Worm (Caenorhabditis elegans) whole organism, L4 larva: ENCODE measurements around the gene pigt-1.

Experiments
- D1046.2 ChIP-seq: fragments of 200-800 bp; sonication (Bioruptor generic); IDR thresholded peaks from 2 replicates; pipeline ENCODE4 v1.3.6; 2022; ENCODE audit warnings: missing genetic modification characterization, missing compliant biosample characterization
- F44E2.7 ChIP-seq: fragments of 200-800 bp; sonication (Bioruptor generic); IDR thresholded peaks from 2 replicates; pipeline ENCODE4 v2.1.2; 2022; ENCODE audit warnings: missing genetic modification characterization, missing compliant biosample characterization
- R02D3.7 ChIP-seq: fragments of 150-350 bp; sonication (generic microtip); optimal IDR thresholded peaks from 3 replicates; lab custom pipeline; 2014; ENCODE audit warnings: missing biosample characterization, missing genetic modification characterization
- T26A8.4 ChIP-seq: fragments of 200-800 bp; sonication (Bioruptor generic); IDR thresholded peaks from 2 replicates; pipeline ENCODE4 v1.3.6; 2022; ENCODE audit warnings: missing genetic modification characterization, missing compliant biosample characterization
- Y105C5A.15 ChIP-seq: fragments of 200-800 bp; sonication (Bioruptor generic); IDR thresholded peaks from 2 replicates; pipeline ENCODE4 v1.3.6; 2022; ENCODE audit warnings: missing genetic modification characterization, missing compliant biosample characterization
- ZK337.2 ChIP-seq: fragments of 200-800 bp; sonication (Bioruptor generic); IDR thresholded peaks from 2 replicates; pipeline ENCODE4 v1.3.6; 2022; ENCODE audit warnings: missing genetic modification reagents, missing genetic modification characterization, missing compliant biosample characterization
- aha-1 ChIP-seq: fragments of 150-350 bp; peaks from one replicate; lab custom pipeline; 2014; ENCODE audit warnings: missing biosample characterization, missing genetic modification characterization
- ama-1 ChIP-seq: fragments of 150-350 bp; optimal IDR thresholded peaks from 2 replicates; lab custom pipeline; 2014; ENCODE audit warnings: inconsistent platforms, mixed read lengths
- ceh-20 ChIP-seq: fragments of 200-800 bp; sonication (Bioruptor generic); IDR thresholded peaks from 2 replicates; pipeline ENCODE4 v1.3.6; 2022; ENCODE audit warnings: missing genetic modification reagents, missing genetic modification characterization, missing compliant biosample characterization
- ceh-28 ChIP-seq: fragments of 150-350 bp; optimal IDR thresholded peaks from 2 replicates; lab custom pipeline; 2014; ENCODE audit warnings: missing biosample characterization, missing genetic modification reagents, missing genetic modification characterization
- ces-1 ChIP-seq: fragments of 150-350 bp; sonication (generic microtip); optimal IDR thresholded peaks from 4 replicates; lab custom pipeline; 2014; ENCODE audit warnings: missing biosample characterization, missing genetic modification reagents, missing genetic modification characterization
- cey-2 ChIP-seq: sonication (generic microtip); optimal IDR thresholded peaks from 3 replicates; lab custom pipeline; 2017; ENCODE audit warnings: missing genetic modification characterization, mild to moderate bottlenecking, missing compliant biosample characterization, antibody characterized with exemption, borderline replicate concordance; ENCODE audit not compliant: insufficient read depth
- daf-12 ChIP-seq: fragments of 150-350 bp; optimal IDR thresholded peaks from 2 replicates; lab custom pipeline; 2014; ENCODE audit warnings: missing biosample characterization, missing genetic modification reagents, missing genetic modification characterization
- daf-16 ChIP-seq, 3 experiments: sonication (generic microtip); optimal IDR thresholded peaks; 2 replicates each; lab custom pipeline; 2016 to 2017; ENCODE audit warnings: missing genetic modification characterization in 3 of 3, missing genetic modification reagents in 3 of 3, mild to moderate bottlenecking in 2 of 3, missing compliant biosample characterization in 2 of 3, missing biosample characterization in 1 of 3, moderate library complexity in 1 of 3
- daf-8 ChIP-seq: fragments of 200-800 bp; sonication (Bioruptor generic); IDR thresholded peaks from 2 replicates; pipeline ENCODE4 v1.3.6; 2022; ENCODE audit warnings: missing genetic modification characterization, missing compliant biosample characterization
- dmd-6 ChIP-seq: fragments of 200-800 bp; sonication (Bioruptor generic); IDR thresholded peaks from 2 replicates; pipeline ENCODE4 v1.3.6; 2022; ENCODE audit warnings: missing genetic modification reagents, missing genetic modification characterization, missing compliant biosample characterization
- dve-1 ChIP-seq: sonication (generic microtip); optimal IDR thresholded peaks from 2 replicates; lab custom pipeline; 2017; ENCODE audit warnings: antibody characterized with exemption, mild to moderate bottlenecking, missing genetic modification characterization, missing compliant biosample characterization; ENCODE audit not compliant: insufficient read depth
- fkh-10 ChIP-seq: fragments of 150-350 bp; optimal IDR thresholded peaks from 2 replicates; lab custom pipeline; 2014; ENCODE audit warnings: missing biosample characterization, missing genetic modification reagents, missing genetic modification characterization
- gei-8 ChIP-seq: fragments of 200-800 bp; sonication (Bioruptor generic); optimal IDR thresholded peaks from 2 replicates; lab custom pipeline; 2018; ENCODE audit warnings: mild to moderate bottlenecking, missing genetic modification characterization, missing compliant biosample characterization
- hif-1 ChIP-seq, 2 experiments: sonication (generic microtip); optimal IDR thresholded peaks; 2 replicates each; lab custom pipeline; 2016 to 2017; ENCODE audit warnings: missing compliant biosample characterization in 2 of 2, missing genetic modification characterization in 2 of 2, missing genetic modification reagents in 2 of 2, missing genotype in 2 of 2, mild to moderate bottlenecking in 1 of 2
- hlh-11 ChIP-seq: fragments of 200-800 bp; sonication (Bioruptor generic); optimal IDR thresholded peaks from 2 replicates; lab custom pipeline; 2018; ENCODE audit warnings: mild to moderate bottlenecking, missing genetic modification characterization, missing compliant biosample characterization
- hlh-30 ChIP-seq: sonication (generic microtip); optimal IDR thresholded peaks from 2 replicates; lab custom pipeline; 2017; ENCODE audit warnings: antibody characterized with exemption, mild to moderate bottlenecking, missing genetic modification characterization, missing compliant biosample characterization; ENCODE audit not compliant: insufficient read depth
- jun-1 ChIP-seq: fragments of 150-350 bp; optimal IDR thresholded peaks from 2 replicates; lab custom pipeline; 2014; ENCODE audit warnings: missing biosample characterization, missing genetic modification reagents, missing genetic modification characterization
- lin-38 ChIP-seq: fragments of 200-800 bp; sonication (Bioruptor generic); IDR thresholded peaks from 2 replicates; pipeline ENCODE4 v1.3.6; 2022; ENCODE audit warnings: missing genetic modification reagents, missing genetic modification characterization, missing compliant biosample characterization
- lin-39 ChIP-seq: fragments of 150-350 bp; optimal IDR thresholded peaks from 2 replicates; lab custom pipeline; 2014; ENCODE audit warnings: missing biosample characterization, missing genetic modification reagents, missing genetic modification characterization
- lsy-2 ChIP-seq, 2 experiments: fragments of 150-350 bp in 1 of 2; sonication (generic microtip) in 1 of 2; optimal IDR thresholded peaks; 2 replicates each; lab custom pipeline; 2014 to 2017; ENCODE audit warnings: missing biosample characterization in 2 of 2, missing genetic modification characterization in 2 of 2
- madf-9 ChIP-seq: fragments of 200-800 bp; sonication (Bioruptor generic); conservative IDR thresholded peaks from 2 replicates; pipeline ENCODE4 v1.3.6; 2022; ENCODE audit warnings: missing genetic modification reagents, missing genetic modification characterization, missing compliant biosample characterization
- mdl-1 ChIP-seq, 2 experiments: fragments of 150-350 bp in 1 of 2; sonication (generic microtip) in 1 of 2; optimal IDR thresholded peaks; 2 replicates each; lab custom pipeline; 2014 to 2017; ENCODE audit warnings: missing biosample characterization in 2 of 2, missing genetic modification characterization in 2 of 2
- mdt-29 ChIP-seq: fragments of 200-800 bp; sonication (Bioruptor generic); IDR thresholded peaks from 2 replicates; pipeline ENCODE4 v1.3.6; 2022; ENCODE audit warnings: missing genetic modification reagents, missing genetic modification characterization, missing compliant biosample characterization
- mep-1 ChIP-seq: fragments of 150-350 bp; sonication (generic microtip); optimal IDR thresholded peaks from 3 replicates; lab custom pipeline; 2014; ENCODE audit warnings: missing biosample characterization, missing genetic modification characterization
- mes-2 ChIP-seq: sonication (generic microtip); optimal IDR thresholded peaks from 2 replicates; lab custom pipeline; 2016; ENCODE audit warnings: missing genotype, mild to moderate bottlenecking, missing genetic modification characterization, missing compliant biosample characterization; ENCODE audit not compliant: poor library complexity, severe bottlenecking
- mxl-2 ChIP-seq: fragments of 200-800 bp; sonication (Bioruptor generic); conservative IDR thresholded peaks from 2 replicates; pipeline ENCODE4 v1.3.6; 2022; ENCODE audit warnings: missing genetic modification reagents, missing genetic modification characterization, missing compliant biosample characterization
- nhr-102 ChIP-seq: sonication (generic microtip); optimal IDR thresholded peaks from 2 replicates; lab custom pipeline; 2016; ENCODE audit warnings: mild to moderate bottlenecking, missing genetic modification characterization, moderate library complexity, missing compliant biosample characterization
- nhr-11 ChIP-seq: fragments of 150-350 bp; optimal IDR thresholded peaks from 2 replicates; lab custom pipeline; 2014; ENCODE audit warnings: missing biosample characterization, missing genetic modification characterization
- nhr-237 ChIP-seq: sonication (generic microtip); optimal IDR thresholded peaks from 2 replicates; lab custom pipeline; 2017; ENCODE audit warnings: missing biosample characterization, missing genetic modification characterization
- nhr-28 ChIP-seq: fragments of 150-350 bp; optimal IDR thresholded peaks from 2 replicates; lab custom pipeline; 2014; ENCODE audit warnings: missing biosample characterization, missing genetic modification characterization
- nhr-42 ChIP-seq: fragments of 200-800 bp; sonication (Bioruptor generic); IDR thresholded peaks from 2 replicates; pipeline ENCODE4 v1.3.6; 2022; ENCODE audit warnings: missing genetic modification characterization, missing compliant biosample characterization
- nhr-48 ChIP-seq: sonication (generic microtip); optimal IDR thresholded peaks from 2 replicates; lab custom pipeline; 2016; ENCODE audit warnings: mild to moderate bottlenecking, missing genetic modification characterization, missing compliant biosample characterization
- nhr-6 ChIP-seq: fragments of 150-350 bp; optimal IDR thresholded peaks from 2 replicates; lab custom pipeline; 2014; ENCODE audit warnings: missing biosample characterization, missing genetic modification characterization
- pqm-1 ChIP-seq: sonication (generic microtip); optimal IDR thresholded peaks from 2 replicates; lab custom pipeline; 2017; ENCODE audit warnings: missing biosample characterization, missing genetic modification characterization
- skn-1 ChIP-seq: fragments of 150-350 bp; optimal IDR thresholded peaks from 2 replicates; lab custom pipeline; 2014; ENCODE audit warnings: missing biosample characterization, missing genetic modification characterization
- snpc-4 ChIP-seq: fragments of 150-350 bp; optimal IDR thresholded peaks from 2 replicates; lab custom pipeline; 2014; ENCODE audit warnings: missing biosample characterization, missing genetic modification characterization
- spr-1 ChIP-seq: sonication (generic microtip); optimal IDR thresholded peaks from 2 replicates; lab custom pipeline; 2016; ENCODE audit warnings: mild to moderate bottlenecking, missing genetic modification characterization, missing compliant biosample characterization
- tra-1 ChIP-seq: fragments of 200-800 bp; sonication (Bioruptor generic); IDR thresholded peaks from 2 replicates; pipeline ENCODE4 v1.3.6; 2022; ENCODE audit warnings: missing genetic modification reagents, missing genetic modification characterization, missing compliant biosample characterization
- unc-62 ChIP-seq, 3 experiments: fragments of 150-350 bp in 1 of 3; sonication (generic microtip); optimal IDR thresholded peaks in 2 of 3; peaks in 1 of 3; 1 replicate in 1 of 3; 2 replicates in 2 of 3; lab custom pipeline; 2014 to 2017; ENCODE audit warnings: missing biosample characterization in 3 of 3, missing genetic modification characterization in 3 of 3, missing genetic modification reagents in 3 of 3, missing genotype in 1 of 3
- vab-7 ChIP-seq: fragments of 200-800 bp; sonication (Bioruptor generic); IDR thresholded peaks from 2 replicates; pipeline ENCODE4 v1.3.6; 2022; ENCODE audit warnings: missing genetic modification reagents, missing genetic modification characterization, missing compliant biosample characterization
- zag-1 ChIP-seq: fragments of 150-350 bp; optimal IDR thresholded peaks from 2 replicates; lab custom pipeline; 2014; ENCODE audit warnings: missing biosample characterization, missing genetic modification characterization
- zfp-2 ChIP-seq: sonication (generic microtip); optimal IDR thresholded peaks from 2 replicates; lab custom pipeline; 2016; ENCODE audit warnings: mild to moderate bottlenecking, missing genetic modification characterization, missing compliant biosample characterization
- zip-11 ChIP-seq: fragments of 200-800 bp; sonication (Bioruptor generic); IDR thresholded peaks from 2 replicates; pipeline ENCODE4 v1.3.6; 2022; ENCODE audit warnings: missing genetic modification characterization, missing compliant biosample characterization
- ztf-7 ChIP-seq: fragments of 150-350 bp; optimal IDR thresholded peaks from 2 replicates; lab custom pipeline; 2014; ENCODE audit warnings: missing biosample characterization, missing genetic modification characterization

Gene pigt-1

DNA sequence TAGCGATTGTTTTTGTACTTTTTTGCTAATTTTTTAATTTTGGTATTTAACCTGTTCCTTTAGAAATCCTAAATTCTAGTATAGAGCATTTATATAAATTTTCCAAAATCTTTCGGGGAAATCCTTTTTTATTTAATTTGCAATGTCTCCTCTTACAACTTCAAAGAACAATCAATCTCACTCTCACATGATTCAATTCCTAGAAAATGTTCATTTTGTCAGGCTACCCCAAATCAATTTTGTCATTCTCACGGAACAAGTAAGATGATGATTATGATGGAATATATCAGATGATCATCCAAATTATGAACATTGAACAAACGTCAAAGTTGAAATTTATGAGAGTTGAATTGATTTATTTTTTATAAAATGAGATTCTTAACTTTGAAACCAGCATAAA is 21.3 kb downstream of the pigt-1 start:
- TF ChIP-seq hif-1 (tag; optimal IDR thresholded peaks at IDR 0.05; lab: Kevin White, UChicago) (peak in 1 of 2 experiments; percentile 43), ces-1 (peak; percentile 70), tra-1 (GFP tag; lab: Robert Waterston, UW) (no peak), zip-11 (GFP tag; lab: Robert Waterston, UW) (no peak), Y105C5A.15 (GFP tag; lab: Robert Waterston, UW) (no peak), cey-2 (tag; lab: Kevin White, UChicago) (no peak), madf-9 (GFP tag; lab: Robert Waterston, UW) (no peak), fkh-10 (GFP tag; lab: Kevin White, UChicago) (peak; percentile 95), D1046.2 (GFP tag; lab: Robert Waterston, UW) (no peak), ZK337.2 (GFP tag; lab: Robert Waterston, UW) (no peak), daf-12 (tag; lab: Kevin White, UChicago) (no peak), jun-1 (tag; lab: Kevin White, UChicago) (no peak), nhr-48 (tag; lab: Kevin White, UChicago) (no peak), ama-1 (lab: Kevin White, UChicago) (no peak), zfp-2 (no peak), zag-1 (tag; lab: Kevin White, UChicago) (no peak), dve-1 (peak; percentile 37), unc-62 (GFP tag; optimal IDR thresholded peaks at IDR 0.05 in 1 of 2; lab: Kevin White, UChicago) (peak in 1 of 2 experiments; percentile 66), unc-62 (tag; optimal IDR thresholded peaks at IDR 0.05; lab: Kevin White, UChicago) (no peak), nhr-6 (tag; lab: Kevin White, UChicago) (no peak), gei-8 (GFP tag; lab: Kevin White, UChicago) (peak; percentile 43), mdl-1 (tag; optimal IDR thresholded peaks at IDR 0.05; lab: Kevin White, UChicago) (peak in 1 of 2 experiments; percentile 29), lin-39 (tag; lab: Kevin White, UChicago) (no peak), lin-38 (0 out of 2 replicates have a peak, but pooled peaks have one; percentile 23), R02D3.7 (tag; lab: Kevin White, UChicago) (no peak), spr-1 (tag; lab: Kevin White, UChicago) (no peak), daf-8 (GFP tag; lab: Robert Waterston, UW) (no peak), nhr-11 (tag; lab: Kevin White, UChicago) (peak; percentile 22), mes-2 (no peak), dmd-6 (GFP tag; lab: Robert Waterston, UW) (peak; percentile 65), aha-1 (tag; lab: Kevin White, UChicago) (peak; percentile 30), T26A8.4 (GFP tag; lab: Robert Waterston, UW) (peak; percentile 32; the same call in 1 of the 2 replicates), mdt-29 (GFP tag; lab: Robert Waterston, UW) (peak; percentile 31; the same call in 1 of the 2 replicates), daf-16 (GFP tag; optimal IDR thresholded peaks at IDR 0.05; lab: Kevin White, UChicago) (no peak), daf-16 (tag; optimal IDR thresholded peaks at IDR 0.05; lab: Kevin White, UChicago) (peak; percentile 22), pqm-1 (tag; lab: Kevin White, UChicago) (no peak), ztf-7 (tag; lab: Kevin White, UChicago) (peak; percentile 93), nhr-28 (tag; lab: Kevin White, UChicago) (peak; percentile 48), skn-1 (tag; lab: Kevin White, UChicago) (no peak), lsy-2 (tag; optimal IDR thresholded peaks at IDR 0.05; lab: Kevin White, UChicago) (peak in 1 of 2 experiments; percentile 76), hlh-30 (tag; lab: Kevin White, UChicago) (peak; percentile 85), F44E2.7 (GFP tag; lab: Robert Waterston, UW) (no peak), hlh-11 (tag; lab: Kevin White, UChicago) (peak; percentile 23), mxl-2 (no peak), mep-1 (tag; lab: Kevin White, UChicago) (peak; percentile 70), nhr-237 (no peak), ceh-20 (GFP tag; lab: Robert Waterston, UW) (peak; percentile 23; the same call in 1 of the 2 replicates), snpc-4 (tag; lab: Kevin White, UChicago) (no peak), nhr-102 (tag; lab: Kevin White, UChicago) (no peak), vab-7 (GFP tag; lab: Robert Waterston, UW) (no peak), ceh-28 (no peak), nhr-42 (GFP tag; lab: Robert Waterston, UW) (0 out of 2 replicates have a peak, but pooled peaks have one; percentile 16)
